Fruit fly (Drosophila melanogaster) whole organism, wandering third instar larva: Measurements from ENCODE around the gene CG43153.
A peak's percentile ranks its signal among the peaks of the same experiment; 100 is the strongest.

ENCODE experiments used
- Abd-B ChIP-seq: fragments of >200 bp; optimal IDR thresholded peaks from 2 replicates; lab custom pipeline; 2017; ENCODE audit warnings: missing biosample characterization, missing genetic modification characterization
- CG32264 ChIP-seq: fragments of 200-800 bp; sonication (Bioruptor generic); optimal IDR thresholded peaks from 2 replicates; lab custom pipeline; 2016; ENCODE audit warnings: missing biosample characterization, missing genetic modification characterization
- CG9705 ChIP-seq: fragments of 200-800 bp; sonication (Bioruptor generic); optimal IDR thresholded peaks from 2 replicates; lab custom pipeline; 2018; ENCODE audit warnings: missing biosample characterization, mild to moderate bottlenecking, missing genetic modification characterization
- Dfd ChIP-seq: fragments of >200 bp; optimal IDR thresholded peaks from 2 replicates; lab custom pipeline; 2017; ENCODE audit warnings: missing biosample characterization, missing genetic modification characterization
- Dif ChIP-seq: fragments of 200-275, 200-300 bp; sonication (Bioruptor generic); optimal IDR thresholded peaks from 2 replicates; lab custom pipeline; 2018; ENCODE audit warnings: missing biosample characterization, missing genetic modification characterization; ENCODE audit not compliant: partially characterized antibody
- GATAd ChIP-seq: sonication (Bioruptor generic); optimal IDR thresholded peaks from 2 replicates; lab custom pipeline; 2016; ENCODE audit warnings: missing biosample characterization, missing genetic modification characterization
- HLH106 ChIP-seq: fragments of 200-800 bp; optimal IDR thresholded peaks from 3 replicates; lab custom pipeline; 2019; ENCODE audit warnings: missing biosample characterization, mild to moderate bottlenecking, missing genetic modification characterization, moderate library complexity
- Hnf4 ChIP-seq: fragments of 200-800 bp; sonication (Bioruptor generic); optimal IDR thresholded peaks from 2 replicates; lab custom pipeline; 2016; ENCODE audit warnings: missing biosample characterization, mild to moderate bottlenecking, missing genetic modification characterization
- Hr78 ChIP-seq: fragments of >200 bp; optimal IDR thresholded peaks from 2 replicates; lab custom pipeline; 2017; ENCODE audit warnings: missing biosample characterization, missing genetic modification characterization
- Hr83 ChIP-seq: fragments of 200-300 bp; sonication (Bioruptor generic); optimal IDR thresholded peaks from 2 replicates; lab custom pipeline; 2016; ENCODE audit warnings: missing biosample characterization, mild to moderate bottlenecking, missing genetic modification characterization, moderate library complexity; ENCODE audit not compliant: poor library complexity, severe bottlenecking
- Jra ChIP-seq: sonication (Bioruptor generic); optimal IDR thresholded peaks from 2 replicates; lab custom pipeline; 2016; ENCODE audit warnings: missing biosample characterization, missing genetic modification characterization
- Mio ChIP-seq: sonication (Bioruptor generic); optimal IDR thresholded peaks from 2 replicates; lab custom pipeline; 2016; ENCODE audit warnings: missing biosample characterization, missing genetic modification characterization
- Myc ChIP-seq: fragments of >200 bp; optimal IDR thresholded peaks from 2 replicates; lab custom pipeline; 2017
- N ChIP-seq: fragments of >200 bp; optimal IDR thresholded peaks from 2 replicates; lab custom pipeline; 2018; ENCODE audit warnings: missing biosample characterization, missing external identifiers, missing genetic modification characterization
- OdsH ChIP-seq: fragments of 200-800 bp; sonication (Bioruptor generic); optimal IDR thresholded peaks from 2 replicates; lab custom pipeline; 2016; ENCODE audit warnings: missing biosample characterization, mild to moderate bottlenecking, missing genetic modification characterization
- Rel ChIP-seq, 2 experiments: fragments of 200-800 bp; sonication (Bioruptor generic) in 1 of 2; optimal IDR thresholded peaks; 2 replicates in 1 of 2; 3 replicates in 1 of 2; lab custom pipeline; 2016 to 2019; ENCODE audit warnings: mild to moderate bottlenecking in 2 of 2, missing biosample characterization in 2 of 2, missing genetic modification characterization in 2 of 2, moderate library complexity in 1 of 2
- Vsx2 ChIP-seq: fragments of 200-300, 225-300 bp; sonication (Bioruptor generic); optimal IDR thresholded peaks from 2 replicates; lab custom pipeline; 2018; ENCODE audit warnings: missing biosample characterization, missing genetic modification characterization; ENCODE audit not compliant: partially characterized antibody
- br ChIP-seq: fragments of 200-800 bp; sonication (Bioruptor generic); optimal IDR thresholded peaks from 2 replicates; lab custom pipeline; 2016; ENCODE audit warnings: missing biosample characterization, missing genetic modification characterization
- brk ChIP-seq: fragments of 200-800 bp; sonication (Bioruptor generic); optimal IDR thresholded peaks from 2 replicates; lab custom pipeline; 2016; ENCODE audit warnings: missing biosample characterization, mild to moderate bottlenecking, missing genetic modification characterization
- dl ChIP-seq, 2 experiments: fragments of 175-275, 200-275 bp in 1 of 2; fragments of 200-275 bp in 1 of 2; sonication (Bioruptor generic); optimal IDR thresholded peaks; lab custom pipeline; 2018; ENCODE audit warnings: mild to moderate bottlenecking in 2 of 2, missing biosample characterization in 2 of 2, missing genetic modification characterization in 2 of 2, moderate library complexity in 2 of 2; ENCODE audit not compliant: partially characterized antibody in 2 of 2, insufficient read depth in 1 of 2
- dmrt93B ChIP-seq: fragments of 200-800 bp; sonication (Bioruptor generic); optimal IDR thresholded peaks from 2 replicates; lab custom pipeline; 2018; ENCODE audit warnings: missing biosample characterization, mild to moderate bottlenecking, missing genetic modification characterization
- dsf ChIP-seq: sonication (Bioruptor generic); optimal IDR thresholded peaks from 2 replicates; lab custom pipeline; 2016; ENCODE audit warnings: missing biosample characterization, missing genetic modification characterization, borderline replicate concordance
- ey ChIP-seq: fragments of 200-800 bp; sonication (Bioruptor generic); optimal IDR thresholded peaks from 2 replicates; lab custom pipeline; 2016; ENCODE audit warnings: missing biosample characterization, missing genetic modification characterization
- foxo ChIP-seq, 2 experiments: fragments of 200-800 bp; sonication (Bioruptor generic); optimal IDR thresholded peaks; 2 replicates in 1 of 2; 3 replicates in 1 of 2; lab custom pipeline; 2016 to 2017; ENCODE audit warnings: missing biosample characterization in 2 of 2, missing genetic modification characterization in 2 of 2
- fru ChIP-seq: fragments of 200-800 bp; sonication (Bioruptor generic); optimal IDR thresholded peaks from 3 replicates; lab custom pipeline; 2016; ENCODE audit warnings: missing biosample characterization, mild to moderate bottlenecking, missing genetic modification characterization
- h ChIP-seq: fragments of 200-800 bp; sonication (Bioruptor generic); optimal IDR thresholded peaks from 3 replicates; lab custom pipeline; 2016; ENCODE audit warnings: missing biosample characterization, mild to moderate bottlenecking, missing genetic modification characterization
- jim ChIP-seq: fragments of 175-275, 200-325 bp; sonication (Bioruptor generic); optimal IDR thresholded peaks from 2 replicates; lab custom pipeline; 2016; ENCODE audit warnings: missing biosample characterization, mild to moderate bottlenecking, missing genetic modification characterization
- lola ChIP-seq: fragments of >200 bp; optimal IDR thresholded peaks from 2 replicates; lab custom pipeline; 2017; ENCODE audit warnings: missing biosample characterization, missing genetic modification characterization
- pan ChIP-seq: fragments of >200 bp; optimal IDR thresholded peaks from 2 replicates; lab custom pipeline; 2017
- psq ChIP-seq: fragments of 200-800 bp; sonication (Bioruptor generic); optimal IDR thresholded peaks from 3 replicates; lab custom pipeline; 2017; ENCODE audit warnings: missing biosample characterization, mild to moderate bottlenecking, missing genetic modification characterization, moderate library complexity
- rgr ChIP-seq: fragments of 200-800 bp; sonication (Bioruptor generic); optimal IDR thresholded peaks from 3 replicates; lab custom pipeline; 2016; ENCODE audit warnings: missing biosample characterization, mild to moderate bottlenecking, missing genetic modification characterization
- sage ChIP-seq: fragments of 200-800 bp; sonication (Bioruptor generic); optimal IDR thresholded peaks from 2 replicates; lab custom pipeline; 2016; ENCODE audit warnings: missing biosample characterization, mild to moderate bottlenecking, missing genetic modification characterization
- sv ChIP-seq: fragments of 200-800 bp; sonication (Bioruptor generic); optimal IDR thresholded peaks from 3 replicates; lab custom pipeline; 2016; ENCODE audit warnings: missing biosample characterization, missing genetic modification characterization
- tai ChIP-seq: sonication (Bioruptor generic); optimal IDR thresholded peaks from 2 replicates; lab custom pipeline; 2016; ENCODE audit warnings: missing biosample characterization, missing genetic modification characterization
- usp ChIP-seq: fragments of >200 bp; optimal IDR thresholded peaks from 2 replicates; lab custom pipeline; 2017; ENCODE audit warnings: missing biosample characterization, missing genetic modification characterization
- woc ChIP-seq: sonication (Bioruptor generic); optimal IDR thresholded peaks from 2 replicates; lab custom pipeline; 2016; ENCODE audit warnings: missing biosample characterization, mild to moderate bottlenecking, missing genetic modification characterization

CG43153 gene

DNA sequence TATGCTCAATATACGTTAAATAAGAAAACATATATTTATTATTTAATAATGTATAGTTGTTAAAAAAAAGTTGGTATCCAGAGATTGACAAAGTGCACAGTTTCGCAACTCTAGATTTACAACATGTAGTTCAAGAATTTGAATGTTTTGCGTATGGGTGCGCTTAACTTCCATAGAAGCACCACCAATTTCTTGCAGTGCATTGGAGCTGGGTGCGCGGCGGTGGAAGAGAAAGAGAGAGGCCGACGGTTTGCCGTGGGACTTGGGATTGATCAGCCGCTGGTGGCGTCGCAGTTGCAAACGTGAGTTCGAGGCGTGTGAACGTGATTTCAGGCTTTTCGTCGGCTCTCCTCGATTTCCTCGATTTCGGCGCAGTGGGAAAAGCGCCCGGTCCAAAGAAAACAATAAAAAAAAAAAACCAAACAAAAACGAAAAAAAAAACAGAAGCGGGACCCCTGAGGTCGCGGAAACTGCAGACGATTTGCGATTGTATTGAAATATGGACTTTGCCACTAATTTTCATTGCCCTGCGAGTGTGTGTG is 21.1 kb downstream of the CG43153 start, which contains the start of gene spz4:
TSS of gene spz4 (plus strand) at position 289 of the 542 bp plus-strand sequence.
- no peak for TF ChIP-seq Vsx2
- no peak for TF ChIP-seq CG9705

DNA sequence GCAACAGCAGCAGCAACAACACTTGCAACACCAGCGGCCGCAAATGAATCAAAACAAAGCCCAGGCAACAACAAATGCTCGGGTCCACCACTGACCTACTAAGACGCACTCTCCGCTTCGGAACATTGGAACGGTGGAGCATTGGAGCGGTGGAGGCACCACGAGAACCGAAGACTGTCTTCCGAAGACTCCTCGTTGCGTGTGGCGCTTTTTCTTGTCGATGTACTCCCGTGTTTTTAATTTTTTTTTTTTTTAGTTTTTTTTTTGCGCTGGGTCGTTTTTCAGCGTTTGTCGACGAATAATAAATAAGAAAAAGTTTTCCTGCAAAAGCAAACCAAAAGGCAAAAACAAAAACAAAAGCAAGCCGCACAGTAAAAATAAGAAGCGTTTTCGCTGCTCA is 21.9 kb downstream of the CG43153 start:
- TF ChIP-seq jim: no peak
- TF ChIP-seq Dfd: peak; percentile 7
- TF ChIP-seq lola (GFP tag; lab: Kevin White, UChicago): no peak
- TF ChIP-seq Jra (GFP tag; lab: Kevin White, UChicago): no peak
- no peak for TF ChIP-seq Hnf4 (GFP tag; lab: Kevin White, UChicago)

DNA sequence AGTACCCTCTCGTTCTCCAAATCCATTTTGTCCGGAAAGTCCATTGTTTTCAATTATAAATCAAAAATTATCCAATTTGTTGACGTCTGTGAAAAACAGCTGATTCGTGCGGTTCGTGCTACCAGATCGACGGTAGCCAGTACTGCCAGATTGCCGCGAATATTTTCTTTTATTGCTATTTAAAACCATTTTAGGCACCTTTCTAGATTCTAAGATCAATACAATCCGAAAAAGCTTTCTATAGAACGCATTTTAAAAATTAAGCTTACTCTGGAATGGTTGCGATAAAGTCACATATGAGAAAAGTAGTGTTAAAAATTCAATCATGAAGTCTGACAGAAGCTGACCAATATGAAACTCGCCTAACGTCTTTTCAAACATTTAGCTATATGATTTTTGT is 23.7 kb downstream of the CG43153 start, which contains the start of gene Cog8:
TSS of gene Cog8 (minus strand) at position 110 of the 400 bp plus-strand sequence.
- TF ChIP-seq OdsH (GFP tag; lab: Kevin White, UChicago): peak; percentile 33
- no peak for TF ChIP-seq brk
- peak; percentile 8 for TF ChIP-seq br
- TF ChIP-seq HLH106 (tag; lab: Kevin White, UChicago): peak; percentile 38
- peak; percentile 34 for TF ChIP-seq h (GFP tag; lab: Kevin White, UChicago)
- TF ChIP-seq fru: peak; percentile 42
- peak; percentile 59 for TF ChIP-seq ey (GFP tag; lab: Kevin White, UChicago)
- peak; percentile 24 for TF ChIP-seq psq (GFP tag; lab: Kevin White, UChicago)
- peak; percentile 66 for TF ChIP-seq rgr
- TF ChIP-seq sv (GFP tag; lab: Kevin White, UChicago): peak; percentile 43
- no peak for TF ChIP-seq Mio (GFP tag; lab: Kevin White, UChicago)
- TF ChIP-seq tai: peak; percentile 67
- TF ChIP-seq usp: no peak
- no peak for TF ChIP-seq dl (GFP tag; optimal IDR thresholded peaks at IDR 0.05; lab: Kevin White, UChicago; ENCODE audit: insufficient read depth in 1 of 2, partially characterized antibody in 2 of 2)
- TF ChIP-seq dmrt93B (GFP tag; lab: Kevin White, UChicago): no peak
- no peak for TF ChIP-seq CG32264 (GFP tag; lab: Kevin White, UChicago)
- TF ChIP-seq sage (GFP tag; lab: Kevin White, UChicago): no peak
- TF ChIP-seq foxo (GFP tag; optimal IDR thresholded peaks at IDR 0.05; lab: Kevin White, UChicago): peak in 1 of 2 experiments; percentile 71
- TF ChIP-seq Hr83 (GFP tag; lab: Kevin White, UChicago): no peak
- no peak for TF ChIP-seq N

DNA sequence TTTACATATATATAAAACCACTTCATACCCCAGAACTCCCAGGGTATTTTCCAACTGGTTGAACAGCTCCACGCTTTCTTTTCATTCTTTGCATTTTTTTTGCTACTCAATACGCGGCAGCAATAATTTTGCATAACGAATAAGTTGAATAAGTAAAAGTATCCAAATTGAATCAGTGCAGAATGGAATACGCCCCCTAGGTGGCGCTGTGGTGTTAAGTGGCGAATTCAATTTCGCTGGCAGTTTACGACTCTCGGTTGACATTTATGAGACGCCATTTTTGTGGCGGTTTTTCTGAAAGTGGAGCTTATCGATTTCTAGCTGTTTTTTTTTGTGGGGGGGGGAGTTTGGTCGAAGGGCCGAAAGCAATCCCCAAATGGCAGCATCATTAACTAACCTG is 28.6 kb downstream of the CG43153 start:
- TF ChIP-seq CG32264 (GFP tag; lab: Kevin White, UChicago) (no peak), Dif (no peak), foxo (GFP tag; optimal IDR thresholded peaks at IDR 0.05; lab: Kevin White, UChicago) (no peak), sv (GFP tag; lab: Kevin White, UChicago) (no peak), Rel (GFP tag; optimal IDR thresholded peaks at IDR 0.05; lab: Kevin White, UChicago) (no peak), Rel (tag; optimal IDR thresholded peaks at IDR 0.05; lab: Kevin White, UChicago) (no peak), br (no peak), Hr78 (no peak), lola (GFP tag; lab: Kevin White, UChicago) (no peak), h (GFP tag; lab: Kevin White, UChicago) (no peak), usp (no peak), dl (GFP tag; optimal IDR thresholded peaks at IDR 0.05; lab: Kevin White, UChicago; ENCODE audit: insufficient read depth in 1 of 2, partially characterized antibody in 2 of 2) (no peak), HLH106 (tag; lab: Kevin White, UChicago) (no peak)

DNA sequence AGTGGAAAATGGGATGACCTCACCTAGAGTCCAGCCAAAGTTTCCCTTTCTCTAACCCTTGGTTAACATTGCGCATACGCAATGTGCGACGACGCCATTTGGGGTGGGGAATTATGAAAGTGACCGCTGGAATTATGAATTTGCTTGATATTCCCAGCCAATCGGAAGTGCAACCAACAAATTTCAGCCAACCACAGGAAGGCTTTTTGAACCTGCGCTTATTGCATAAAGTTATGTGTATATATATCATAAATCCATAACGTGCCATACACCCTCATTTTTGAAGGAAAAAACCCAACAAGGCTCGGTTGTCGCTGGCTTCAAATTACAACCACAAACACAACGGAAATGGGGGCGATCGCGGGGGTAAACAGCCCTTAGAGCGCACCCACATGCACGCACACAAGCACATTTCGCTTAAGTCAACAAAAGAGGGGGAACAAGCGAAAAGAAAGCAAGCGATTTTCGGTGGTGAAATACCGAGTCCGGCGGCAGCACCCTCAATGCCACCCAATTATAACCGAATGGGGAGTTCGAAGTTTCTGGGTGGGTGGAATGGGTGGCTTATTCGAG is 34.0 kb downstream of the CG43153 start:
- TF ChIP-seq sv (GFP tag; lab: Kevin White, UChicago) (no peak), dsf (GFP tag; lab: Kevin White, UChicago) (no peak), Myc (lab: Kevin White, UChicago) (no peak), h (GFP tag; lab: Kevin White, UChicago) (no peak), Jra (GFP tag; lab: Kevin White, UChicago) (no peak), Dfd (no peak), pan (lab: Kevin White, UChicago) (no peak), N (no peak), Rel (GFP tag; optimal IDR thresholded peaks at IDR 0.05; lab: Kevin White, UChicago) (no peak), Rel (tag; optimal IDR thresholded peaks at IDR 0.05; lab: Kevin White, UChicago) (no peak), Hr78 (no peak), Abd-B (no peak), Vsx2 (no peak), GATAd (GFP tag; lab: Kevin White, UChicago) (no peak), sage (GFP tag; lab: Kevin White, UChicago) (no peak), jim (no peak), woc (no peak), Mio (GFP tag; lab: Kevin White, UChicago) (no peak)
